Worm (Caenorhabditis elegans) whole organism, L1 larva: ENCODE measurements around the gene sra-26.

ENCODE experiments used
- blmp-1 ChIP-seq: fragments of 150-350 bp; optimal IDR thresholded peaks from 2 replicates; lab custom pipeline; 2014; ENCODE audit warnings: missing biosample characterization, missing genetic modification characterization
- ceh-82 ChIP-seq, 3 experiments: fragments of 150-350 bp in 1 of 3; sonication (generic microtip) in 2 of 3; optimal IDR thresholded peaks; 2 replicates each; lab custom pipeline; 2014 to 2017; ENCODE audit warnings: missing biosample characterization in 3 of 3, missing genetic modification characterization in 3 of 3
- dpl-1 ChIP-seq, 3 experiments: fragments of 150-350 bp in 2 of 3; sonication (generic microtip) in 1 of 3; optimal IDR thresholded peaks; 2 replicates each; lab custom pipeline; 2014 to 2017; ENCODE audit warnings: missing biosample characterization in 3 of 3, missing genetic modification characterization in 3 of 3, missing genetic modification reagents in 3 of 3
- ets-5 ChIP-seq: fragments of 200-800 bp; sonication (Bioruptor generic); IDR thresholded peaks from 2 replicates; pipeline ENCODE4 v1.3.6; 2022; ENCODE audit warnings: missing genetic modification characterization, missing compliant biosample characterization
- lin-13 ChIP-seq: fragments of 150-350 bp; optimal IDR thresholded peaks from 2 replicates; lab custom pipeline; 2014; ENCODE audit warnings: missing biosample characterization, missing genetic modification reagents, missing genetic modification characterization
- nhr-71 ChIP-seq: sonication (generic microtip); optimal IDR thresholded peaks from 2 replicates; lab custom pipeline; 2016; ENCODE audit warnings: mild to moderate bottlenecking, missing genetic modification characterization, moderate library complexity, missing compliant biosample characterization
- rnt-1 ChIP-seq: sonication (generic microtip); optimal IDR thresholded peaks from 2 replicates; lab custom pipeline; 2016; ENCODE audit warnings: mild to moderate bottlenecking, missing genetic modification characterization, moderate library complexity, missing compliant biosample characterization
- skn-1 ChIP-seq: fragments of 150-350 bp; optimal IDR thresholded peaks from 2 replicates; lab custom pipeline; 2014; ENCODE audit warnings: missing biosample characterization, missing genetic modification characterization
- swsn-7 ChIP-seq: sonication (generic microtip); optimal IDR thresholded peaks from 2 replicates; lab custom pipeline; 2016; ENCODE audit warnings: missing genetic modification characterization, missing compliant biosample characterization
- tbx-2 ChIP-seq: sonication (generic microtip); optimal IDR thresholded peaks from 2 replicates; lab custom pipeline; 2016; ENCODE audit warnings: missing genetic modification characterization, missing compliant biosample characterization
- unc-62 ChIP-seq: fragments of 150-350 bp; optimal IDR thresholded peaks from 2 replicates; lab custom pipeline; 2014; ENCODE audit warnings: missing biosample characterization, missing genetic modification reagents, missing genetic modification characterization
- unc-98 ChIP-seq: fragments of 200-800 bp; sonication (Bioruptor generic); IDR thresholded peaks from 2 replicates; pipeline ENCODE4 v1.3.6; 2022; ENCODE audit warnings: missing genetic modification characterization, missing compliant biosample characterization
- ztf-4 ChIP-seq: fragments of 150-350 bp; optimal IDR thresholded peaks from 2 replicates; lab custom pipeline; 2014; ENCODE audit warnings: missing biosample characterization, missing genetic modification characterization

- TF ChIP-seq swsn-7 (tag; lab: Kevin White, UChicago) (no peak), ets-5 (GFP tag; lab: Robert Waterston, UW) (no peak), ztf-4 (no peak), rnt-1 (no peak), tbx-2 (tag; lab: Kevin White, UChicago) (no peak), ceh-82 (tag; optimal IDR thresholded peaks at IDR 0.05; lab: Kevin White, UChicago) (no peak), dpl-1 (GFP tag; optimal IDR thresholded peaks at IDR 0.05; lab: Kevin White, UChicago) (no peak), lin-13 (GFP tag; lab: Kevin White, UChicago) (no peak), unc-98 (GFP tag; lab: Robert Waterston, UW) (no peak), nhr-71 (tag; lab: Kevin White, UChicago) (no peak), blmp-1 (tag; lab: Kevin White, UChicago) (no peak), unc-62 (GFP tag; lab: Kevin White, UChicago) (no peak), skn-1 (no peak)
Observed at ce11 chrII:6625302-6625701, 26.3 kb downstream of the sra-26 start, which contains the start of gene F54H5.14.
